Worm (Caenorhabditis elegans) whole organism, late embryonic: Measurements from ENCODE around the gene C25D7.16.
A peak's percentile ranks its signal among the peaks of the same experiment; 100 is the strongest.

Experiments
- F13H6.1 ChIP-seq: sonication (generic microtip); optimal IDR thresholded peaks from 2 replicates; lab custom pipeline; 2016; ENCODE audit warnings: missing genetic modification characterization, missing compliant biosample characterization
- K09A11.1 ChIP-seq: sonication (generic microtip); optimal IDR thresholded peaks from 2 replicates; lab custom pipeline; 2017; ENCODE audit warnings: antibody characterized with exemption, mild to moderate bottlenecking, missing genetic modification characterization, missing compliant biosample characterization; ENCODE audit not compliant: insufficient read depth
- ama-1 ChIP-seq: fragments of 150-350 bp; optimal IDR thresholded peaks from 2 replicates; lab custom pipeline; 2014
- ceh-18 ChIP-seq: sonication (generic microtip); optimal IDR thresholded peaks from 2 replicates; lab custom pipeline; 2016; ENCODE audit warnings: missing genetic modification characterization, missing compliant biosample characterization
- ceh-2 ChIP-seq: sonication (generic microtip); optimal IDR thresholded peaks from 2 replicates; lab custom pipeline; 2016; ENCODE audit warnings: missing genotype, missing genetic modification characterization, missing compliant biosample characterization
- ceh-22 ChIP-seq: sonication (generic microtip); optimal IDR thresholded peaks from 2 replicates; lab custom pipeline; 2017; ENCODE audit warnings: missing biosample characterization, missing genetic modification characterization
- ceh-24 ChIP-seq: sonication (generic microtip); optimal IDR thresholded peaks from 2 replicates; lab custom pipeline; 2016; ENCODE audit warnings: mild to moderate bottlenecking, missing genetic modification characterization, missing compliant biosample characterization
- ceh-30 ChIP-seq: fragments of 150-350 bp; optimal IDR thresholded peaks from 2 replicates; lab custom pipeline; 2014; ENCODE audit warnings: missing biosample characterization, missing genetic modification characterization
- ceh-31 ChIP-seq: sonication (generic microtip); optimal IDR thresholded peaks from 2 replicates; lab custom pipeline; 2016; ENCODE audit warnings: missing genetic modification characterization, missing compliant biosample characterization
- ceh-6 ChIP-seq: fragments of 200-800 bp; sonication (Bioruptor generic); optimal IDR thresholded peaks from 2 replicates; lab custom pipeline; 2018; ENCODE audit warnings: mild to moderate bottlenecking, missing genetic modification characterization, missing compliant biosample characterization
- ceh-9 ChIP-seq: sonication (generic microtip); optimal IDR thresholded peaks from 2 replicates; lab custom pipeline; 2016; ENCODE audit warnings: mild to moderate bottlenecking, missing genetic modification characterization, inconsistent platforms, missing compliant biosample characterization
- che-1 ChIP-seq: sonication (generic microtip); optimal IDR thresholded peaks from 2 replicates; lab custom pipeline; 2016; ENCODE audit warnings: mild to moderate bottlenecking, missing genetic modification characterization, missing compliant biosample characterization
- dmd-4 ChIP-seq: sonication (generic microtip); optimal IDR thresholded peaks from 2 replicates; lab custom pipeline; 2016; ENCODE audit warnings: borderline replicate concordance, missing genetic modification characterization, missing compliant biosample characterization
- dve-1 ChIP-seq: sonication (generic microtip); optimal IDR thresholded peaks from 2 replicates; lab custom pipeline; 2017; ENCODE audit warnings: antibody characterized with exemption, mild to moderate bottlenecking, missing genetic modification characterization, missing compliant biosample characterization
- ets-4 ChIP-seq: sonication (generic microtip); optimal IDR thresholded peaks from 2 replicates; lab custom pipeline; 2016; ENCODE audit warnings: missing genetic modification characterization, missing compliant biosample characterization
- eyg-1 ChIP-seq: sonication (generic microtip); optimal IDR thresholded peaks from 2 replicates; lab custom pipeline; 2016; ENCODE audit warnings: missing genotype, missing genetic modification characterization, missing compliant biosample characterization
- fkh-10 ChIP-seq: fragments of 150-350 bp; optimal IDR thresholded peaks from 2 replicates; lab custom pipeline; 2014; ENCODE audit warnings: missing biosample characterization, missing genetic modification reagents, missing genetic modification characterization
- hlh-15 ChIP-seq: sonication (generic microtip); optimal IDR thresholded peaks from 2 replicates; lab custom pipeline; 2016; ENCODE audit warnings: missing genetic modification characterization, missing compliant biosample characterization
- hlh-6 ChIP-seq: sonication (generic microtip); optimal IDR thresholded peaks from 2 replicates; lab custom pipeline; 2016; ENCODE audit warnings: missing genotype, missing genetic modification characterization, missing compliant biosample characterization
- lim-6 ChIP-seq: sonication (generic microtip); optimal IDR thresholded peaks from 2 replicates; lab custom pipeline; 2016; ENCODE audit warnings: missing genetic modification characterization, missing compliant biosample characterization
- lin-11 ChIP-seq: fragments of 200-800 bp; sonication (Bioruptor generic); optimal IDR thresholded peaks from 2 replicates; lab custom pipeline; 2018; ENCODE audit warnings: mild to moderate bottlenecking, missing genetic modification characterization, missing compliant biosample characterization
- madf-2 ChIP-seq: sonication (generic microtip); optimal IDR thresholded peaks from 2 replicates; lab custom pipeline; 2017; ENCODE audit warnings: missing genetic modification characterization, missing compliant biosample characterization
- mec-3 ChIP-seq: sonication (generic microtip); optimal IDR thresholded peaks from 2 replicates; lab custom pipeline; 2016; ENCODE audit warnings: borderline replicate concordance, missing genetic modification characterization, missing compliant biosample characterization
- nfya-1 ChIP-seq: sonication (generic microtip); optimal IDR thresholded peaks from 2 replicates; lab custom pipeline; 2017; ENCODE audit warnings: missing genetic modification characterization, mild to moderate bottlenecking, missing compliant biosample characterization, antibody characterized with exemption, moderate library complexity
- nhr-232 ChIP-seq: sonication (generic microtip); optimal IDR thresholded peaks from 2 replicates; lab custom pipeline; 2016; ENCODE audit warnings: missing genetic modification characterization, missing compliant biosample characterization
- pag-3 ChIP-seq: sonication (generic microtip); optimal IDR thresholded peaks from 2 replicates; lab custom pipeline; 2016; ENCODE audit warnings: missing compliant biosample characterization, missing genetic modification characterization, borderline replicate concordance
- pat-9 ChIP-seq: fragments of 200-800 bp; sonication (Bioruptor generic); optimal IDR thresholded peaks from 2 replicates; lab custom pipeline; 2018; ENCODE audit warnings: mild to moderate bottlenecking, missing genetic modification characterization, moderate library complexity, missing compliant biosample characterization
- pha-2 ChIP-seq: sonication (generic microtip); optimal IDR thresholded peaks from 2 replicates; lab custom pipeline; 2017; ENCODE audit warnings: mild to moderate bottlenecking, missing genetic modification characterization, missing compliant biosample characterization
- pros-1 ChIP-seq: fragments of 150-350 bp; optimal IDR thresholded peaks from 2 replicates; lab custom pipeline; 2014; ENCODE audit warnings: missing biosample characterization, missing genetic modification reagents, missing genetic modification characterization
- ref-2 ChIP-seq: sonication (generic microtip); optimal IDR thresholded peaks from 2 replicates; lab custom pipeline; 2016; ENCODE audit warnings: missing genetic modification characterization, missing compliant biosample characterization
- sdc-2 ChIP-seq: sonication (generic microtip); optimal IDR thresholded peaks from 2 replicates; lab custom pipeline; 2016; ENCODE audit warnings: missing genotype, missing genetic modification characterization, missing compliant biosample characterization
- sox-4 ChIP-seq: sonication (generic microtip); optimal IDR thresholded peaks from 2 replicates; lab custom pipeline; 2017; ENCODE audit warnings: mild to moderate bottlenecking, missing genetic modification characterization, inconsistent platforms, missing compliant biosample characterization
- tbx-2 ChIP-seq: sonication (generic microtip); optimal IDR thresholded peaks from 2 replicates; lab custom pipeline; 2016; ENCODE audit warnings: missing genetic modification characterization, missing compliant biosample characterization
- ttx-3 ChIP-seq: sonication (generic microtip); optimal IDR thresholded peaks from 2 replicates; lab custom pipeline; 2016; ENCODE audit warnings: missing genetic modification reagents, missing genetic modification characterization, missing compliant biosample characterization
- unc-42 ChIP-seq: sonication (generic microtip); optimal IDR thresholded peaks from 2 replicates; lab custom pipeline; 2016; ENCODE audit warnings: missing genotype, missing genetic modification characterization, missing compliant biosample characterization
- unc-55 ChIP-seq: sonication (generic microtip); optimal IDR thresholded peaks from 2 replicates; lab custom pipeline; 2017; ENCODE audit warnings: missing biosample characterization, missing genetic modification reagents, missing genetic modification characterization
- unc-86 ChIP-seq: sonication (generic microtip); optimal IDR thresholded peaks from 2 replicates; lab custom pipeline; 2016; ENCODE audit warnings: missing genetic modification characterization, missing compliant biosample characterization
- zip-5 ChIP-seq: sonication (generic microtip); optimal IDR thresholded peaks from 2 replicates; lab custom pipeline; 2016; ENCODE audit warnings: missing genetic modification characterization, missing compliant biosample characterization
- ztf-16 ChIP-seq: sonication (generic microtip); optimal IDR thresholded peaks from 2 replicates; lab custom pipeline; 2017; ENCODE audit warnings: missing genetic modification characterization, missing compliant biosample characterization

C25D7.16 gene

DNA sequence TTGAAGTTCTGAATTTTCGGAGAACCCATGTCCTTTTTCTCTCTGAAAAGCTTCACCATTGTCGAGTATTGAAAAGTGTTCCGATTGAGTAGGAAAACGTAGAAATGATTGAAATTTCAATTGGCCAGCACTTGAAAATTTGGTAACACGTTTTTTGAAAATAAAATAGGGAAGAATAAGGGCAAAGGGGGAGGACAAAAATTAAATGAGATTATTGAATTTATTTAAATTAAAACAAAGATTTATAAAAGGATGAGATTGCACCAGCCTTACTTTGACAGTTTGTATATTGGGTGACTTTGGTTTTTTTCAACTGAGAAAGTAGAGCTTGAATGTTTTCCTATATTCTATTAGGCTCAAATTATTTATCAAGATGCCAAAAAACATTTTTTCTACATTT, 41.8 kb upstream of the C25D7.16 start, which contains the start of gene obr-2:
TSS of gene obr-2 (minus strand) at position 101 of the 400 bp plus-strand sequence.
- TF ChIP-seq hlh-15 (tag; lab: Kevin White, UChicago), result no peak
- TF ChIP-seq ref-2 (tag; lab: Kevin White, UChicago), result no peak
- TF ChIP-seq F13H6.1 (tag; lab: Kevin White, UChicago), result no peak
- no peak for TF ChIP-seq lim-6 (tag; lab: Kevin White, UChicago)
- TF ChIP-seq pros-1 (tag; lab: Kevin White, UChicago), result no peak
- TF ChIP-seq ets-4 (tag; lab: Kevin White, UChicago), result no peak
- TF ChIP-seq ceh-18, result no peak
- TF ChIP-seq ttx-3 (tag; lab: Kevin White, UChicago), result no peak
- no peak for TF ChIP-seq hlh-6 (tag; lab: Kevin White, UChicago)
- no peak for TF ChIP-seq ztf-16
- TF ChIP-seq dmd-4 (tag; lab: Kevin White, UChicago), result no peak
- no peak for TF ChIP-seq ceh-22 (tag; lab: Kevin White, UChicago)
- no peak for TF ChIP-seq ceh-6 (GFP tag; lab: Kevin White, UChicago)
- TF ChIP-seq fkh-10 (GFP tag; lab: Kevin White, UChicago), result no peak
- no peak for TF ChIP-seq pag-3
- TF ChIP-seq, all 69 proteins: peak for 0

DNA sequence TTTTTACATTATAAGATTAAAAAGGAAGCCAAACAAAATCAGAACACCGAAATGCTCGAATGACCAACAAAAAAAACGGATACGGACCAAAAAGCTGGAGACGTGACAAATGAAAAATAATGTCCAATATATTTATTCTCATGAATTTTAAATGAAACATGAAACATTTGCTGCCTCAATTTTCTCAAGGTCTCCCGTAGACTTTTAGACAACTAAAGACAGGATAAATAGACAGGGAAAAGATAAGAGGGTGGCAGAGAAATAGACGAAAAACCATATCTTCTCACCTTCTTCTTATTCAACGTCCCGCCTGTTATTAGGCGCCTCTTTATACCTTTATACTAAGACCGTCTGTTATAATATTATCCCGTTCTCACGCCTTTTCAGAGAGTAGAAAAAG, 40.2 kb upstream of the C25D7.16 start:
- TF ChIP-seq madf-2 (tag; lab: Kevin White, UChicago) (no peak), nfya-1 (tag; lab: Kevin White, UChicago) (peak; percentile 13)
- TF ChIP-seq, all 69 proteins: peak for 1

DNA sequence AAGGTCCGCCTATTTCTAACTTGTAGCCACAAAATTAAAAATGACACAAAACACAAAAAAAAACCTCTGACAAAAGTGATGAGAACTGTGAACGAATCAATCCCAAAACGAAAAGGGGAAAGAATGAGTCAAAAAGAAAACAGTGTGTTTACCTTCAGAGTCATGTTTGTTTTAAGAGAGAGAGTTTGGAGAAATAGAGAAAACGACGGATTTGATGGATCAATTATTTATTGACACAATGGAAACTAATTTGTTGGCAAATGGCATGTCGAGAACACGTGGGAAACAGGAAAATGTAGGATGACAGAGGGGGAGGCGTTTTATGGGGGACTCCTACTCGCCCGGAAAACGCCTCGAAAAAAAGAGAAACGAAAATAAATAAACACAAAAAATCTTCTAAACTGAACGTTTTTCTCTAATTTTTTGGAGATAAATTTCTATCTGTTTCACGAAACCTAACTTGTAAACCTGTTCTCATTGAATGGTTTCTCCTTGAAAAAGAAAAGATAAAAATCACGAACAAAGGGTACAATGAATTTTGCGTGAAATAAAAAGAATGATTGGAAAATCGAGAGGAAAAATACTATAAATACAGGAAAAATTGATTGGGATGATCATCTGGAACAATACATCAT, 39.1 kb upstream of the C25D7.16 start:
- TF ChIP-seq ceh-24 (tag; lab: Kevin White, UChicago) (no peak), ttx-3 (tag; lab: Kevin White, UChicago) (no peak), lin-11 (tag; lab: Kevin White, UChicago) (no peak), unc-86 (tag; lab: Kevin White, UChicago) (no peak), sdc-2 (tag; lab: Kevin White, UChicago) (no peak), ceh-31 (tag; lab: Kevin White, UChicago) (no peak), ceh-9 (tag; lab: Kevin White, UChicago) (no peak), fkh-10 (GFP tag; lab: Kevin White, UChicago) (no peak), nhr-232 (tag; lab: Kevin White, UChicago) (no peak), F13H6.1 (tag; lab: Kevin White, UChicago) (no peak), pag-3 (no peak), ceh-30 (tag; lab: Kevin White, UChicago) (no peak), tbx-2 (tag; lab: Kevin White, UChicago) (no peak), pha-2 (tag; lab: Kevin White, UChicago) (no peak), unc-42 (tag; lab: Kevin White, UChicago) (no peak), sox-4 (tag; lab: Kevin White, UChicago) (no peak), ceh-2 (no peak), ama-1 (lab: Kevin White, UChicago) (no peak)
- TF ChIP-seq, all 69 proteins: peak for 0

DNA sequence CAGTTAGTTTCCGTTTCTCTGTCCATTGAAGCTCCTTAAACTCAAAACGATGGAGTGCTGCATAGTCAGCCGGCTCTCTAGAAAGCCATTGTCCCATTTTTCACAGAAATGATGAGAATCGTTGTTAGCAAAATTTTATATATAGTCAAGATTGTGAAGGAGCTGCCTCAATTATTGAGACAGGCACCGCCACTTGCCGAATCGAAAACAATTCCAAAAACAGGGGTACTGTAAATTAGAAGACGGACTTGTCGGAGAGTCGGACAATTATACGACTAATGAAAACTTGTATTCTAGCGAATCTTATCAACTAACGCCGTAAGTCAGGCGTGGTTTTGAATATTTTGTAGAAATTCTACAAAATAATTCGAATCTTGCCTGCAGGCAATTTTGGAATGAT, 35.7 kb upstream of the C25D7.16 start, which contains the start of gene F14H8.2:
TSS of gene F14H8.2 (minus strand) at position 101 of the 400 bp plus-strand sequence.
- no peak for TF ChIP-seq eyg-1 (tag; lab: Kevin White, UChicago)
- no peak for TF ChIP-seq K09A11.1 (tag; lab: Kevin White, UChicago)
- TF ChIP-seq unc-55 (GFP tag; lab: Kevin White, UChicago), result no peak
- TF ChIP-seq ceh-31 (tag; lab: Kevin White, UChicago), result no peak
- no peak for TF ChIP-seq pat-9 (tag; lab: Kevin White, UChicago)
- no peak for TF ChIP-seq ref-2 (tag; lab: Kevin White, UChicago)
- no peak for TF ChIP-seq ceh-6 (GFP tag; lab: Kevin White, UChicago)
- TF ChIP-seq hlh-6 (tag; lab: Kevin White, UChicago), result no peak
- no peak for TF ChIP-seq zip-5 (tag; lab: Kevin White, UChicago)
- TF ChIP-seq che-1 (tag; lab: Kevin White, UChicago), result no peak
- TF ChIP-seq ceh-22 (tag; lab: Kevin White, UChicago), result no peak
- no peak for TF ChIP-seq dve-1
- no peak for TF ChIP-seq mec-3
- TF ChIP-seq, all 69 proteins: peak for 0
